Worm (Caenorhabditis elegans): ENCODE data around the gene E02H4.8.

- TF ChIP-seq sma-9 (GFP tag; optimal IDR thresholded peaks at IDR 0.05) (no peak), sma-9 (tag; optimal IDR thresholded peaks at IDR 0.05) (no peak), ztf-4 (tag; optimal IDR thresholded peaks at IDR 0.05) (no peak), elt-3 (tag; optimal IDR thresholded peaks at IDR 0.05) (no peak), ceh-82 (tag; optimal IDR thresholded peaks at IDR 0.05) (no peak), ztf-1 (GFP tag; conservative IDR thresholded peaks at IDR 0.05) (no peak), snpc-4 (tag; optimal IDR thresholded peaks at IDR 0.05) (no peak), egl-27 (tag; optimal IDR thresholded peaks at IDR 0.05) (no peak)
Observed at ce11 chrX:14296559-14296958, 33.2 kb upstream of the E02H4.8 start, which contains the start of gene madd-3.

All from whole organism, L2 larva.